Worm (Caenorhabditis elegans): ENCODE results near the gene srh-179.

- TF ChIP-seq unc-62 (GFP tag; optimal IDR thresholded peaks at IDR 0.05) (no peak), pha-4 (tag; optimal IDR thresholded peaks at IDR 0.05) (no peak), blmp-1 (tag; optimal IDR thresholded peaks at IDR 0.05) (no peak), lsy-2 (tag; optimal IDR thresholded peaks at IDR 0.05) (no peak), mab-5 (tag; optimal IDR thresholded peaks at IDR 0.05) (no peak), zip-8 (tag; optimal IDR thresholded peaks at IDR 0.05) (no peak), snpc-4 (tag; optimal IDR thresholded peaks at IDR 0.05) (no peak), mep-1 (tag; optimal IDR thresholded peaks at IDR 0.05) (no peak), nhr-76 (tag; optimal IDR thresholded peaks at IDR 0.05) (no peak)
Measured at ce11 chrV:18487158-18487557, 11.0 kb downstream of the srh-179 start, which contains the start of gene Y51A2D.18.

Data from whole organism, mixed stage, embryonic.